Worm (Caenorhabditis elegans): ENCODE results near the gene rnp-9.

Gene rnp-9

DNA sequence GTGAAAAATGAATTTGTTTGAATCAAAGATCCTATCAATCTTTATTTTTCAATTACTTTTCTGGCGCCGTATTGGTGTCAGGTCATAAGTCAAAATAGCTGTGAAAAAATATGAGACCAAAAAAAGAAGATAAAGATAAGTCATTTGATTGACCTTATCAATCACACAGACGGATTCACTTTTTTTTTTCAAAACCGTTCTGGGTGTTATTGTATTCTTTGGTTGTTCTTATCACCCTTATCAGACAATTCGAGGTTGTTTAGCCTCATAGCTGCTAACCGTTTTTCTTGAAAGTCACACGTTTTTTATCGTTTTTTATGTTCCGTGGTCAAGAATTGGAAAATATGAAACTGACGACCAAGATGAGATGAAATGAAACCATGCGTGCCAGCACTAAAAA, 1.4 kb downstream of the rnp-9 start (continued):
- TF ChIP-seq sup-37 (GFP tag; optimal IDR thresholded peaks at IDR 0.05) (no peak), hlh-17 (GFP tag; optimal IDR thresholded peaks at IDR 0.05; ENCODE audit: borderline replicate concordance) (no peak), pax-3 (tag; optimal IDR thresholded peaks at IDR 0.05) (no peak), fkh-8 (tag; optimal IDR thresholded peaks at IDR 0.05) (no peak), fkh-10 (GFP tag; optimal IDR thresholded peaks at IDR 0.05) (no peak), lin-15B (tag; optimal IDR thresholded peaks at IDR 0.05) (no peak), nhr-12 (tag; optimal IDR thresholded peaks at IDR 0.05) (no peak), zip-4 (GFP tag; optimal IDR thresholded peaks at IDR 0.05) (no peak), nhr-237 (tag; optimal IDR thresholded peaks at IDR 0.05) (no peak), snpc-4 (tag; optimal IDR thresholded peaks at IDR 0.05) (no peak), skn-1 (tag; optimal IDR thresholded peaks at IDR 0.05) (no peak), efl-3 (GFP tag; optimal IDR thresholded peaks at IDR 0.05) (no peak), efl-1 (optimal IDR thresholded peaks at IDR 0.05) (no peak), efl-1 (GFP tag; optimal IDR thresholded peaks at IDR 0.05 in 1 of 2) (no peak), unc-86 (tag; optimal IDR thresholded peaks at IDR 0.05) (no peak), grh-1 (GFP tag; IDR thresholded peaks at IDR 0.05) (no peak), snu-23 (GFP tag; optimal IDR thresholded peaks at IDR 0.05) (peak; percentile 13), rnt-1 (tag; optimal IDR thresholded peaks at IDR 0.05) (no peak), dpl-1 (GFP tag; optimal IDR thresholded peaks at IDR 0.05) (no peak), ceh-8 (GFP tag; optimal IDR thresholded peaks at IDR 0.05) (no peak), lin-35 (GFP tag; optimal IDR thresholded peaks at IDR 0.05) (peak in 1 of 2 experiments; percentile 17), tlp-1 (tag; optimal IDR thresholded peaks at IDR 0.05) (no peak), xbp-1 (tag; optimal IDR thresholded peaks at IDR 0.05) (no peak), mef-2 (tag; optimal IDR thresholded peaks at IDR 0.05) (no peak), egl-27 (tag; optimal IDR thresholded peaks at IDR 0.05) (no peak), blmp-1 (tag; optimal IDR thresholded peaks at IDR 0.05) (peak; percentile 72), isw-1 (GFP tag; IDR thresholded peaks at IDR 0.05) (no peak), fos-1 (tag; optimal IDR thresholded peaks at IDR 0.05) (no peak), nhr-19 (GFP tag; conservative IDR thresholded peaks at IDR 0.05) (no peak), pqm-1 (tag; optimal IDR thresholded peaks at IDR 0.05) (no peak), aly-2 (tag; optimal IDR thresholded peaks at IDR 0.05) (no peak), sox-4 (tag; optimal IDR thresholded peaks at IDR 0.05) (no peak), ztf-11 (tag; optimal IDR thresholded peaks at IDR 0.05) (no peak), nhr-71 (tag; optimal IDR thresholded peaks at IDR 0.05) (peak; percentile 30), fkh-4 (tag; optimal IDR thresholded peaks at IDR 0.05; ENCODE audit: borderline replicate concordance) (no peak), nhr-85 (tag) (peak; percentile 78)

- TF ChIP-seq elt-3 (tag; optimal IDR thresholded peaks at IDR 0.05), result peak in 3 of 6 experiments; percentile 3 to 74 (median 29)
- TF ChIP-seq snpc-4 (tag; optimal IDR thresholded peaks at IDR 0.05), result no peak
- peak; percentile 84 for TF ChIP-seq blmp-1 (tag; optimal IDR thresholded peaks at IDR 0.05)
- no peak for TF ChIP-seq ceh-63 (GFP tag; optimal IDR thresholded peaks at IDR 0.05)
- no peak for TF ChIP-seq rnt-1 (tag; optimal IDR thresholded peaks at IDR 0.05)
- no peak for TF ChIP-seq unc-130 (tag; optimal IDR thresholded peaks at IDR 0.05)
- no peak for TF ChIP-seq tbx-2 (tag; optimal IDR thresholded peaks at IDR 0.05)
- no peak for TF ChIP-seq grh-1 (GFP tag; IDR thresholded peaks at IDR 0.05)
- TF ChIP-seq lsy-2 (tag; optimal IDR thresholded peaks at IDR 0.05), result no peak
- TF ChIP-seq nhr-84 (tag; optimal IDR thresholded peaks at IDR 0.05), result no peak
- no peak for TF ChIP-seq nhr-12 (tag; optimal IDR thresholded peaks at IDR 0.05)
- no peak for TF ChIP-seq pag-3 (tag; optimal IDR thresholded peaks at IDR 0.05; ENCODE audit: borderline replicate concordance, insufficient read depth)
- peak; percentile 64 for TF ChIP-seq lin-14 (GFP tag; optimal IDR thresholded peaks at IDR 0.05)
- TF ChIP-seq C34B4.2 (tag; optimal IDR thresholded peaks at IDR 0.05), result no peak
- no peak for TF ChIP-seq hlh-17 (GFP tag; optimal IDR thresholded peaks at IDR 0.05; ENCODE audit: borderline replicate concordance)
- peak; percentile 89 for TF ChIP-seq nhr-85 (tag)
These were observed 3.5 kb downstream of the rnp-9 start for ce11 chrX:10170598-10170997.

Measured in whole organism, L1 larva.